Fruit fly (Drosophila melanogaster) whole organism, prepupa: Measurements from ENCODE around the gene CG7530.

ENCODE experiments used
- CG10669 ChIP-seq: fragments of 200-800 bp; sonication (Bioruptor generic); optimal IDR thresholded peaks from 3 replicates; lab custom pipeline; 2018; ENCODE audit warnings: missing biosample characterization, mild to moderate bottlenecking, missing genetic modification characterization, moderate library complexity
- CG11294 ChIP-seq: fragments of 200-800 bp; sonication (Bioruptor generic); IDR thresholded peaks from 2 replicates; pipeline ENCODE4 v1.3.6; 2022; ENCODE audit warnings: missing biosample characterization, missing genetic modification characterization
- CG11762 ChIP-seq: fragments of 200-800 bp; sonication (Bioruptor generic); optimal IDR thresholded peaks from 3 replicates; lab custom pipeline; 2016; ENCODE audit warnings: missing biosample characterization, missing genetic modification characterization; ENCODE audit not compliant: insufficient read depth
- CG11902 ChIP-seq: fragments of 200-800 bp; sonication (Bioruptor generic); optimal IDR thresholded peaks from 3 replicates; lab custom pipeline; 2016; ENCODE audit warnings: missing biosample characterization, missing genetic modification characterization
- CG15336 ChIP-seq: fragments of 200-800 bp; sonication (Bioruptor generic); IDR thresholded peaks from 2 replicates; pipeline ENCODE4 v1.3.6; 2022; ENCODE audit warnings: missing biosample characterization, missing genetic modification characterization
- CG1621 ChIP-seq: fragments of 200-800 bp; sonication (Bioruptor generic); optimal IDR thresholded peaks from 3 replicates; lab custom pipeline; 2018; ENCODE audit warnings: missing biosample characterization, mild to moderate bottlenecking, missing genetic modification characterization
- CG16779 ChIP-seq: fragments of 200-800 bp; sonication (Bioruptor generic); optimal IDR thresholded peaks from 3 replicates; lab custom pipeline; 2017; ENCODE audit warnings: missing biosample characterization, mild to moderate bottlenecking, missing genetic modification characterization
- CG3032 ChIP-seq: fragments of 200-800 bp; optimal IDR thresholded peaks from 2 replicates; lab custom pipeline; 2019; ENCODE audit warnings: missing biosample characterization, mild to moderate bottlenecking, missing genetic modification characterization, moderate library complexity
- CG3919 ChIP-seq: fragments of 200-800 bp; sonication (Bioruptor generic); optimal IDR thresholded peaks from 3 replicates; lab custom pipeline; 2016; ENCODE audit warnings: missing biosample characterization, missing genetic modification characterization
- CG4318 ChIP-seq: fragments of 200-800 bp; sonication (Bioruptor generic); optimal IDR thresholded peaks from 3 replicates; lab custom pipeline; 2017; ENCODE audit warnings: missing biosample characterization, mild to moderate bottlenecking, missing genetic modification characterization
- CG6163 ChIP-seq: fragments of 200-800 bp; sonication (Bioruptor generic); IDR thresholded peaks from 3 replicates; pipeline ENCODE4 v1.3.6; 2022; ENCODE audit warnings: missing biosample characterization, missing genetic modification characterization
- CG6276 ChIP-seq: fragments of 200-800 bp; sonication (Bioruptor generic); optimal IDR thresholded peaks from 2 replicates; lab custom pipeline; 2017; ENCODE audit warnings: missing biosample characterization, mild to moderate bottlenecking, missing genetic modification characterization
- CG6792 ChIP-seq: fragments of 200-800 bp; sonication (Bioruptor generic); optimal IDR thresholded peaks from 3 replicates; lab custom pipeline; 2016; ENCODE audit warnings: missing biosample characterization, missing genetic modification characterization
- CG6808 ChIP-seq: fragments of 200-800 bp; sonication (Bioruptor generic); optimal IDR thresholded peaks from 3 replicates; lab custom pipeline; 2017; ENCODE audit warnings: missing biosample characterization, missing genetic modification characterization, mild to moderate bottlenecking, moderate library complexity, missing genetic modification reagents
- CG6854 ChIP-seq: fragments of 200-800 bp; sonication (Bioruptor generic); optimal IDR thresholded peaks from 2 replicates; lab custom pipeline; 2017; ENCODE audit warnings: missing biosample characterization, mild to moderate bottlenecking, missing genetic modification characterization
- CG7368 ChIP-seq: fragments of 200-800 bp; sonication (Bioruptor generic); optimal IDR thresholded peaks from 3 replicates; lab custom pipeline; 2016; ENCODE audit warnings: missing biosample characterization, missing genetic modification characterization
- CG8319 ChIP-seq: fragments of 200-800 bp; sonication (Bioruptor generic); optimal IDR thresholded peaks from 3 replicates; lab custom pipeline; 2016; ENCODE audit warnings: missing biosample characterization, missing genetic modification characterization
- CG8632 ChIP-seq: fragments of 200-800 bp; sonication (Bioruptor generic); optimal IDR thresholded peaks from 3 replicates; lab custom pipeline; 2016; ENCODE audit warnings: missing biosample characterization, missing genetic modification characterization
- CG9139 ChIP-seq: fragments of 200-800 bp; sonication (Bioruptor generic); optimal IDR thresholded peaks from 3 replicates; lab custom pipeline; 2017; ENCODE audit warnings: missing biosample characterization, mild to moderate bottlenecking, missing genetic modification characterization
- Eip75B ChIP-seq: fragments of 200-800 bp; sonication (Bioruptor generic); optimal IDR thresholded peaks from 3 replicates; lab custom pipeline; 2016; ENCODE audit warnings: missing biosample characterization, missing genetic modification characterization
- Eip78C ChIP-seq: fragments of 200-800 bp; sonication (Bioruptor generic); peaks from one replicate; lab custom pipeline; 2016; ENCODE audit warnings: missing biosample characterization, missing genetic modification characterization
- Eip93F ChIP-seq: fragments of 200-800 bp; sonication (Bioruptor generic); optimal IDR thresholded peaks from 2 replicates; lab custom pipeline; 2016; ENCODE audit warnings: missing biosample characterization, mild to moderate bottlenecking, missing genetic modification characterization
- Ets21C ChIP-seq: fragments of 200-800 bp; sonication (Bioruptor generic); optimal IDR thresholded peaks from 3 replicates; lab custom pipeline; 2016; ENCODE audit warnings: missing biosample characterization, missing genetic modification characterization
- Ets96B ChIP-seq: fragments of 200-800 bp; optimal IDR thresholded peaks from 2 replicates; lab custom pipeline; 2019; ENCODE audit warnings: missing biosample characterization, mild to moderate bottlenecking, missing genetic modification characterization, moderate library complexity
- Gug ChIP-seq: fragments of 200-800 bp; sonication (Bioruptor generic); IDR thresholded peaks from 2 replicates; pipeline ENCODE4 v1.3.6; 2022; ENCODE audit warnings: missing biosample characterization, missing genetic modification characterization
- Hr38 ChIP-seq: sonication (Bioruptor generic); optimal IDR thresholded peaks from 2 replicates; lab custom pipeline; 2016; ENCODE audit warnings: missing biosample characterization, missing genetic modification characterization
- Lpt ChIP-seq: fragments of 200-800 bp; sonication (Bioruptor generic); optimal IDR thresholded peaks from 3 replicates; lab custom pipeline; 2016; ENCODE audit warnings: missing biosample characterization, missing genetic modification characterization
- OdsH ChIP-seq: fragments of 200-800 bp; sonication (Bioruptor generic); optimal IDR thresholded peaks from 3 replicates; lab custom pipeline; 2016; ENCODE audit warnings: missing biosample characterization, missing genetic modification characterization
- Smox ChIP-seq: fragments of 200-800 bp; sonication (Bioruptor generic); optimal IDR thresholded peaks from 3 replicates; lab custom pipeline; 2016; ENCODE audit warnings: missing biosample characterization, missing genetic modification characterization
- Sox102F ChIP-seq: fragments of 200-800 bp; sonication (Bioruptor generic); optimal IDR thresholded peaks from 2 replicates; lab custom pipeline; 2016; ENCODE audit warnings: missing biosample characterization, mild to moderate bottlenecking, missing genetic modification characterization
- Sox14 ChIP-seq: fragments of 200-800 bp; sonication (Bioruptor generic); optimal IDR thresholded peaks from 3 replicates; lab custom pipeline; 2016; ENCODE audit warnings: missing biosample characterization, missing genetic modification characterization
- Sox15 ChIP-seq: fragments of 200-800 bp; sonication (Bioruptor generic); optimal IDR thresholded peaks from 3 replicates; lab custom pipeline; 2016; ENCODE audit warnings: missing biosample characterization, missing genetic modification characterization
- achi ChIP-seq: fragments of 200-800 bp; sonication (Bioruptor generic); optimal IDR thresholded peaks from 3 replicates; lab custom pipeline; 2016; ENCODE audit warnings: missing biosample characterization, missing genetic modification characterization
- acj6 ChIP-seq: fragments of 200-800 bp; sonication (Bioruptor generic); optimal IDR thresholded peaks from 3 replicates; lab custom pipeline; 2016; ENCODE audit warnings: missing biosample characterization, missing genetic modification characterization
- cyc ChIP-seq: fragments of 200-800 bp; sonication (Bioruptor generic); optimal IDR thresholded peaks from 3 replicates; lab custom pipeline; 2016; ENCODE audit warnings: missing biosample characterization, missing genetic modification characterization
- dsx ChIP-seq: fragments of 200-800 bp; optimal IDR thresholded peaks from 3 replicates; lab custom pipeline; 2019; ENCODE audit warnings: missing biosample characterization, mild to moderate bottlenecking, missing genetic modification characterization, moderate library complexity; ENCODE audit not compliant: poor library complexity, severe bottlenecking
- eg ChIP-seq: fragments of 200-800 bp; sonication (Bioruptor generic); IDR thresholded peaks from 3 replicates; pipeline ENCODE4 v1.3.6; 2022; ENCODE audit warnings: missing biosample characterization, missing genetic modification characterization
- esn ChIP-seq: fragments of 200-800 bp; sonication (Bioruptor generic); optimal IDR thresholded peaks from 2 replicates; lab custom pipeline; 2016; ENCODE audit warnings: missing biosample characterization, mild to moderate bottlenecking, missing genetic modification characterization, moderate library complexity
- fd59A ChIP-seq: fragments of 200-800 bp; sonication (Bioruptor generic); optimal IDR thresholded peaks from 2 replicates; lab custom pipeline; 2017; ENCODE audit warnings: missing biosample characterization, mild to moderate bottlenecking, missing genetic modification characterization, missing genetic modification reagents
- fd85E ChIP-seq: fragments of 200-800 bp; sonication (Bioruptor generic); optimal IDR thresholded peaks from 3 replicates; lab custom pipeline; 2016; ENCODE audit warnings: missing biosample characterization, missing genetic modification characterization
- fkh ChIP-seq: fragments of 200-800 bp; sonication (Bioruptor generic); optimal IDR thresholded peaks from 3 replicates; lab custom pipeline; 2017; ENCODE audit warnings: missing biosample characterization, mild to moderate bottlenecking, missing genetic modification characterization, moderate library complexity
- lz ChIP-seq: fragments of 200-800 bp; sonication (Bioruptor generic); optimal IDR thresholded peaks from 3 replicates; lab custom pipeline; 2016; ENCODE audit warnings: missing biosample characterization, missing genetic modification characterization
- net ChIP-seq: fragments of 200-800 bp; sonication (Bioruptor generic); optimal IDR thresholded peaks from 3 replicates; lab custom pipeline; 2016; ENCODE audit warnings: missing biosample characterization, missing genetic modification characterization
- pdm3 ChIP-seq: fragments of 200-800 bp; sonication (Bioruptor generic); optimal IDR thresholded peaks from 3 replicates; lab custom pipeline; 2016; ENCODE audit warnings: missing biosample characterization, missing genetic modification characterization
- salr ChIP-seq, 2 experiments: fragments of 200-800 bp; sonication (Bioruptor generic); optimal IDR thresholded peaks; 3 replicates each; lab custom pipeline; 2016 to 2018; ENCODE audit warnings: missing biosample characterization in 2 of 2, missing genetic modification characterization in 2 of 2, mild to moderate bottlenecking in 1 of 2
- spab ChIP-seq: fragments of 200-800 bp; sonication (Bioruptor generic); optimal IDR thresholded peaks from 2 replicates; lab custom pipeline; 2017; ENCODE audit warnings: missing biosample characterization, mild to moderate bottlenecking, missing genetic modification characterization, missing genetic modification reagents
- ss ChIP-seq, 2 experiments: fragments of 200-800 bp; sonication (Bioruptor generic); optimal IDR thresholded peaks; 2 replicates in 1 of 2; 3 replicates in 1 of 2; lab custom pipeline; 2017 to 2018; ENCODE audit warnings: mild to moderate bottlenecking in 2 of 2, missing biosample characterization in 2 of 2, missing genetic modification characterization in 2 of 2, moderate library complexity in 1 of 2
- svp ChIP-seq: fragments of 200-800 bp; sonication (Bioruptor generic); peaks from one replicate; lab custom pipeline; 2016; ENCODE audit warnings: missing biosample characterization, missing genetic modification characterization
- topi ChIP-seq: fragments of 200-800 bp; sonication (Bioruptor generic); optimal IDR thresholded peaks from 3 replicates; lab custom pipeline; 2016; ENCODE audit warnings: missing biosample characterization, missing genetic modification characterization
- vri ChIP-seq: fragments of 200-800 bp; sonication (Bioruptor generic); optimal IDR thresholded peaks from 3 replicates; lab custom pipeline; 2016; ENCODE audit warnings: missing biosample characterization, mild to moderate bottlenecking, missing genetic modification characterization

CG7530 gene

DNA sequence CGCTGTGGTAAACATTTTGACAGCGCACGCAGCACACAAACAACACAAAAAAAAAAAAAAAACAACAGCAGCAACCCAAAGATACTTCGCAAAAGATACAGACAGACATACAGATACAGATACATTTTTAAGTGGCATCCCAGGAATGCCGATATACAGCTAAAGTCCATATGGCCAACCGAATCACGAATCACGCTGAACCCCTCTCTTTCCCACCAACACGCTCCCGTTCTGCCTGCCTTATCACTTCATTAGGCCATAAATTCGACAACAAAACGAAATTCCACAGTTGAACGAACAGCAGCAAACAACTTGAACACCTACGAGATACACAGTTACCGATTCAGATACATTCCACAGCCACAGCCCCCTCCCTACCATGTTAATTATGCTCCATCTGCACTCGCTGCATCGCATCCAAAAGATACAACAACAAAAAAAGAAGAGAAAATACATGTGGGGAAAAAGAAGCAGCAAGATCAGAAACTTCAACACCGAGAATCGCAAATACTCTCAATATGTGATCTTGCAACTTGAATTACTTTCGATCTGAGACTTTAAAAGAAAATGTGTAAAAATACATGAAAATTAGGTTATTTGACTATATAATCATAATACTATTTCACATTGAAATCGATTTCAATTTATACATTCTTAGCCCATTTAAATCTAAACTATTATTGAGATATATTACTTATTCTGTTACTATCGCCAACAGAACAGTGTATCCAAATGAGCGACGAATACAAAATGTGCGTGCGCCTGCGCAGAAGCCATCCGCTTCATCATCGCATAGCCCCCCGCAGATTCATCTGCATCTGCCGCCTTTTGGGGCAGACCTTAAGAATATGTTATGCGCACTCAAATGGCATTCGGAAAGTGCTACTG is 14.9 kb downstream of the CG7530 start:
- TF ChIP-seq Eip75B (GFP tag; lab: Kevin White, UChicago) (peak; percentile 4), svp (peak; percentile 81), Gug (GFP tag; lab: Robert Waterston, UW) (no peak), achi (GFP tag; lab: Kevin White, UChicago) (peak; percentile 22), CG4318 (GFP tag; lab: Kevin White, UChicago) (no peak), CG8319 (GFP tag; lab: Kevin White, UChicago) (peak; percentile 23), CG1621 (no peak), Eip78C (peak; percentile 80), dsx (GFP tag; lab: Kevin White, UChicago) (peak; percentile 75), Sox14 (peak; percentile 30), cyc (GFP tag; lab: Kevin White, UChicago) (no peak), Eip93F (GFP tag; lab: Kevin White, UChicago) (peak; percentile 23), Smox (peak; percentile 46), Sox15 (GFP tag; lab: Kevin White, UChicago) (no peak), acj6 (GFP tag; lab: Kevin White, UChicago) (peak; percentile 23), fd85E (GFP tag; lab: Kevin White, UChicago) (no peak), CG11762 (no peak), lz (GFP tag; lab: Kevin White, UChicago) (peak; percentile 26), OdsH (GFP tag; lab: Kevin White, UChicago) (peak; percentile 20), topi (GFP tag; lab: Kevin White, UChicago) (peak; percentile 42), CG10669 (GFP tag; lab: Kevin White, UChicago) (peak; percentile 32), Ets21C (GFP tag; lab: Kevin White, UChicago) (peak; percentile 14), eg (GFP tag; lab: Robert Waterston, UW) (no peak), pdm3 (GFP tag; lab: Kevin White, UChicago) (peak; percentile 41), CG6276 (GFP tag; lab: Kevin White, UChicago) (no peak), CG6163 (GFP tag; lab: Robert Waterston, UW) (no peak), salr (GFP tag; optimal IDR thresholded peaks at IDR 0.05; lab: Kevin White, UChicago) (peak in 1 of 2 experiments; percentile 19), CG9139 (GFP tag; lab: Kevin White, UChicago) (no peak), CG3919 (GFP tag; lab: Kevin White, UChicago) (no peak), CG15336 (peak; percentile 25; the same call in 1 of the 2 replicates), esn (GFP tag; lab: Kevin White, UChicago) (peak; percentile 44), Ets96B (tag; lab: Kevin White, UChicago) (peak; percentile 58), CG16779 (tag; lab: Kevin White, UChicago) (no peak), CG7368 (GFP tag; lab: Kevin White, UChicago) (no peak), CG6854 (GFP tag; lab: Kevin White, UChicago) (peak; percentile 70), Lpt (GFP tag; lab: Kevin White, UChicago) (no peak), fd59A (GFP tag; lab: Kevin White, UChicago) (no peak), net (GFP tag; lab: Kevin White, UChicago) (no peak), Sox102F (GFP tag; lab: Kevin White, UChicago) (peak; percentile 5), CG6808 (GFP tag; lab: Kevin White, UChicago) (peak; percentile 66), spab (GFP tag; lab: Kevin White, UChicago) (peak; percentile 5), CG3032 (tag; lab: Kevin White, UChicago) (peak; percentile 61), fkh (GFP tag; lab: Kevin White, UChicago) (no peak), ss (GFP tag; optimal IDR thresholded peaks at IDR 0.05; lab: Kevin White, UChicago) (peak; percentile 57 to 67), CG8632 (GFP tag; lab: Kevin White, UChicago) (peak; percentile 28), Hr38 (GFP tag; lab: Kevin White, UChicago) (no peak), CG11902 (GFP tag; lab: Kevin White, UChicago) (no peak), vri (GFP tag; lab: Kevin White, UChicago) (peak; percentile 24), CG11294 (GFP tag; lab: Robert Waterston, UW) (no peak), CG6792 (peak; percentile 22)
